Fruit fly (Drosophila melanogaster) whole organism, prepupa: ENCODE data around the gene CG34159.

Experiments
- CG10669 ChIP-seq: fragments of 200-800 bp; sonication (Bioruptor generic); optimal IDR thresholded peaks from 3 replicates; lab custom pipeline; 2018; ENCODE audit warnings: missing biosample characterization, mild to moderate bottlenecking, missing genetic modification characterization, moderate library complexity
- CG11294 ChIP-seq: fragments of 200-800 bp; sonication (Bioruptor generic); IDR thresholded peaks from 2 replicates; pipeline ENCODE4 v1.3.6; 2022; ENCODE audit warnings: missing biosample characterization, missing genetic modification characterization
- CG11762 ChIP-seq: fragments of 200-800 bp; sonication (Bioruptor generic); optimal IDR thresholded peaks from 3 replicates; lab custom pipeline; 2016; ENCODE audit warnings: missing biosample characterization, missing genetic modification characterization; ENCODE audit not compliant: insufficient read depth
- CG15336 ChIP-seq: fragments of 200-800 bp; sonication (Bioruptor generic); IDR thresholded peaks from 2 replicates; pipeline ENCODE4 v1.3.6; 2022; ENCODE audit warnings: missing biosample characterization, missing genetic modification characterization
- CG3032 ChIP-seq: fragments of 200-800 bp; optimal IDR thresholded peaks from 2 replicates; lab custom pipeline; 2019; ENCODE audit warnings: missing biosample characterization, mild to moderate bottlenecking, missing genetic modification characterization, moderate library complexity
- CG32006 ChIP-seq: fragments of 200-800 bp; sonication (Bioruptor generic); optimal IDR thresholded peaks from 3 replicates; lab custom pipeline; 2017; ENCODE audit warnings: missing biosample characterization, mild to moderate bottlenecking, missing genetic modification characterization
- CG34406 ChIP-seq: fragments of 200-800 bp; sonication (Bioruptor generic); optimal IDR thresholded peaks from 3 replicates; lab custom pipeline; 2016; ENCODE audit warnings: missing biosample characterization, missing genetic modification characterization
- CG3919 ChIP-seq: fragments of 200-800 bp; sonication (Bioruptor generic); optimal IDR thresholded peaks from 3 replicates; lab custom pipeline; 2016; ENCODE audit warnings: missing biosample characterization, missing genetic modification characterization
- CG6163 ChIP-seq: fragments of 200-800 bp; sonication (Bioruptor generic); IDR thresholded peaks from 3 replicates; pipeline ENCODE4 v1.3.6; 2022; ENCODE audit warnings: missing biosample characterization, missing genetic modification characterization
- CG6792 ChIP-seq: fragments of 200-800 bp; sonication (Bioruptor generic); optimal IDR thresholded peaks from 3 replicates; lab custom pipeline; 2016; ENCODE audit warnings: missing biosample characterization, missing genetic modification characterization
- CG6808 ChIP-seq: fragments of 200-800 bp; sonication (Bioruptor generic); optimal IDR thresholded peaks from 3 replicates; lab custom pipeline; 2017; ENCODE audit warnings: missing biosample characterization, missing genetic modification characterization, mild to moderate bottlenecking, moderate library complexity, missing genetic modification reagents
- CG6854 ChIP-seq: fragments of 200-800 bp; sonication (Bioruptor generic); optimal IDR thresholded peaks from 2 replicates; lab custom pipeline; 2017; ENCODE audit warnings: missing biosample characterization, mild to moderate bottlenecking, missing genetic modification characterization
- CG8119 ChIP-seq: fragments of 200-800 bp; sonication (Bioruptor generic); IDR thresholded peaks from 3 replicates; pipeline ENCODE4 v1.3.6; 2022; ENCODE audit warnings: missing biosample characterization, missing genetic modification characterization
- CG8632 ChIP-seq: fragments of 200-800 bp; sonication (Bioruptor generic); optimal IDR thresholded peaks from 3 replicates; lab custom pipeline; 2016; ENCODE audit warnings: missing biosample characterization, missing genetic modification characterization
- CG9139 ChIP-seq: fragments of 200-800 bp; sonication (Bioruptor generic); optimal IDR thresholded peaks from 3 replicates; lab custom pipeline; 2017; ENCODE audit warnings: missing biosample characterization, mild to moderate bottlenecking, missing genetic modification characterization
- Eip78C ChIP-seq: fragments of 200-800 bp; sonication (Bioruptor generic); peaks from one replicate; lab custom pipeline; 2016; ENCODE audit warnings: missing biosample characterization, missing genetic modification characterization
- Ets21C ChIP-seq: fragments of 200-800 bp; sonication (Bioruptor generic); optimal IDR thresholded peaks from 3 replicates; lab custom pipeline; 2016; ENCODE audit warnings: missing biosample characterization, missing genetic modification characterization
- Ets96B ChIP-seq: fragments of 200-800 bp; optimal IDR thresholded peaks from 2 replicates; lab custom pipeline; 2019; ENCODE audit warnings: missing biosample characterization, mild to moderate bottlenecking, missing genetic modification characterization, moderate library complexity
- Gug ChIP-seq: fragments of 200-800 bp; sonication (Bioruptor generic); IDR thresholded peaks from 2 replicates; pipeline ENCODE4 v1.3.6; 2022; ENCODE audit warnings: missing biosample characterization, missing genetic modification characterization
- Hr38 ChIP-seq: sonication (Bioruptor generic); optimal IDR thresholded peaks from 2 replicates; lab custom pipeline; 2016; ENCODE audit warnings: missing biosample characterization, missing genetic modification characterization
- Hr4 ChIP-seq: fragments of 200-800 bp; sonication (Bioruptor generic); optimal IDR thresholded peaks from 3 replicates; lab custom pipeline; 2016; ENCODE audit warnings: missing biosample characterization, missing genetic modification characterization
- Lpt ChIP-seq: fragments of 200-800 bp; sonication (Bioruptor generic); optimal IDR thresholded peaks from 3 replicates; lab custom pipeline; 2016; ENCODE audit warnings: missing biosample characterization, missing genetic modification characterization
- Met ChIP-seq: fragments of 200-800 bp; sonication (Bioruptor generic); optimal IDR thresholded peaks from 3 replicates; lab custom pipeline; 2016; ENCODE audit warnings: missing biosample characterization, missing genetic modification characterization
- OdsH ChIP-seq: fragments of 200-800 bp; sonication (Bioruptor generic); optimal IDR thresholded peaks from 3 replicates; lab custom pipeline; 2016; ENCODE audit warnings: missing biosample characterization, missing genetic modification characterization
- Smox ChIP-seq: fragments of 200-800 bp; sonication (Bioruptor generic); optimal IDR thresholded peaks from 3 replicates; lab custom pipeline; 2016; ENCODE audit warnings: missing biosample characterization, missing genetic modification characterization
- Sox14 ChIP-seq: fragments of 200-800 bp; sonication (Bioruptor generic); optimal IDR thresholded peaks from 3 replicates; lab custom pipeline; 2016; ENCODE audit warnings: missing biosample characterization, missing genetic modification characterization
- Sox15 ChIP-seq: fragments of 200-800 bp; sonication (Bioruptor generic); optimal IDR thresholded peaks from 3 replicates; lab custom pipeline; 2016; ENCODE audit warnings: missing biosample characterization, missing genetic modification characterization
- achi ChIP-seq: fragments of 200-800 bp; sonication (Bioruptor generic); optimal IDR thresholded peaks from 3 replicates; lab custom pipeline; 2016; ENCODE audit warnings: missing biosample characterization, missing genetic modification characterization
- acj6 ChIP-seq: fragments of 200-800 bp; sonication (Bioruptor generic); optimal IDR thresholded peaks from 3 replicates; lab custom pipeline; 2016; ENCODE audit warnings: missing biosample characterization, missing genetic modification characterization
- cyc ChIP-seq: fragments of 200-800 bp; sonication (Bioruptor generic); optimal IDR thresholded peaks from 3 replicates; lab custom pipeline; 2016; ENCODE audit warnings: missing biosample characterization, missing genetic modification characterization
- dac ChIP-seq: fragments of 200-800 bp; sonication (Bioruptor generic); optimal IDR thresholded peaks from 2 replicates; lab custom pipeline; 2017; ENCODE audit warnings: missing biosample characterization, mild to moderate bottlenecking, missing genetic modification characterization
- dsx ChIP-seq: fragments of 200-800 bp; optimal IDR thresholded peaks from 3 replicates; lab custom pipeline; 2019; ENCODE audit warnings: missing biosample characterization, mild to moderate bottlenecking, missing genetic modification characterization, moderate library complexity; ENCODE audit not compliant: poor library complexity, severe bottlenecking
- esn ChIP-seq: fragments of 200-800 bp; sonication (Bioruptor generic); optimal IDR thresholded peaks from 2 replicates; lab custom pipeline; 2016; ENCODE audit warnings: missing biosample characterization, mild to moderate bottlenecking, missing genetic modification characterization, moderate library complexity
- fkh ChIP-seq: fragments of 200-800 bp; sonication (Bioruptor generic); optimal IDR thresholded peaks from 3 replicates; lab custom pipeline; 2017; ENCODE audit warnings: missing biosample characterization, mild to moderate bottlenecking, missing genetic modification characterization, moderate library complexity
- lz ChIP-seq: fragments of 200-800 bp; sonication (Bioruptor generic); optimal IDR thresholded peaks from 3 replicates; lab custom pipeline; 2016; ENCODE audit warnings: missing biosample characterization, missing genetic modification characterization
- net ChIP-seq: fragments of 200-800 bp; sonication (Bioruptor generic); optimal IDR thresholded peaks from 3 replicates; lab custom pipeline; 2016; ENCODE audit warnings: missing biosample characterization, missing genetic modification characterization
- salr ChIP-seq, 2 experiments: fragments of 200-800 bp; sonication (Bioruptor generic); optimal IDR thresholded peaks; 3 replicates each; lab custom pipeline; 2016 to 2018; ENCODE audit warnings: missing biosample characterization in 2 of 2, missing genetic modification characterization in 2 of 2, mild to moderate bottlenecking in 1 of 2
- ss ChIP-seq, 2 experiments: fragments of 200-800 bp; sonication (Bioruptor generic); optimal IDR thresholded peaks; 2 replicates in 1 of 2; 3 replicates in 1 of 2; lab custom pipeline; 2017 to 2018; ENCODE audit warnings: mild to moderate bottlenecking in 2 of 2, missing biosample characterization in 2 of 2, missing genetic modification characterization in 2 of 2, moderate library complexity in 1 of 2
- svp ChIP-seq: fragments of 200-800 bp; sonication (Bioruptor generic); peaks from one replicate; lab custom pipeline; 2016; ENCODE audit warnings: missing biosample characterization, missing genetic modification characterization
- topi ChIP-seq: fragments of 200-800 bp; sonication (Bioruptor generic); optimal IDR thresholded peaks from 3 replicates; lab custom pipeline; 2016; ENCODE audit warnings: missing biosample characterization, missing genetic modification characterization

Gene CG34159

DNA sequence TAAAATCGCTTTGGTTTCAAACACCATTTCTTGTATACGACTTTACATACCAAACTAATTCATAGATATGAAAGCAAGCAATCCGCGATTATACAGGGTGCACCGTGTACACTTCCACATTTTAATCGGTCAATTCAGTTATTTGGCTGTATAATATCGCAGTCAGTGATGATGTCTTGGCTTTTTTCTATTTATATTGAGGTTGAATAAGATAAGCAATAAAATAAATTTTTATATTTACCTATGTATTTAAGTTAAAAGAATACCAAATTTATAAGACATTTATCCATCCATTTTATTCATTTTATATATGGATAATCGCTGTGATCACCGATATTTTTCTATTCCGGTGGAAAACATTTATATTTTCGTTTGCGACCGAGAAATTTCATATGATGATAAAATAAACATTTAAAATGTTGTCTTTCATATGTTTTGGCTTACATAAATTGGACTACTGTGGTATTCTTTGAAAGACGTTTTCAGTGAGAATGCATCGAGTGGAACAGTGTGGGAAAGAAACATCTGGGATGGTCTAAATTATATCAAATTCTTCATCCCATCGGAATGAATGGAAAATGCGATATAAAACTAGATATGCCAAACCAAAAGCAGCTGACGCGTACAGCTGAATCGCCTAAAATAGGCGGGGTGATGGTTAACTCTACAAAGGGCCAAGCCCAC lies 22.7 kb upstream of the CG34159 start, which contains the start of gene CG5708:
TSS of gene CG5708 (minus strand) at position 85 of the 684 bp plus-strand sequence.
- TF ChIP-seq CG6854 (GFP tag; lab: Kevin White, UChicago) (no peak), dsx (GFP tag; lab: Kevin White, UChicago) (peak; percentile 35), Eip78C (GFP tag; lab: Kevin White, UChicago) (peak; percentile 63), lz (GFP tag; lab: Kevin White, UChicago) (peak; percentile 13), CG11762 (GFP tag; lab: Kevin White, UChicago) (no peak), Sox15 (GFP tag; lab: Kevin White, UChicago) (no peak), CG32006 (GFP tag; lab: Kevin White, UChicago) (no peak), fkh (peak; percentile 36), CG6808 (GFP tag; lab: Kevin White, UChicago) (no peak), achi (peak; percentile 35), ss (GFP tag; optimal IDR thresholded peaks at IDR 0.05; lab: Kevin White, UChicago) (peak in 1 of 2 experiments; percentile 20), Sox14 (peak; percentile 9), cyc (GFP tag; lab: Kevin White, UChicago) (peak; percentile 18), esn (GFP tag; lab: Kevin White, UChicago) (peak; percentile 32), topi (GFP tag; lab: Kevin White, UChicago) (peak; percentile 2), Met (GFP tag; lab: Kevin White, UChicago) (peak; percentile 37), CG3919 (GFP tag; lab: Kevin White, UChicago) (no peak), Ets96B (tag; lab: Kevin White, UChicago) (no peak), CG3032 (tag; lab: Kevin White, UChicago) (peak; percentile 31)
- TF ChIP-seq, all 60 proteins: peak for 12

DNA sequence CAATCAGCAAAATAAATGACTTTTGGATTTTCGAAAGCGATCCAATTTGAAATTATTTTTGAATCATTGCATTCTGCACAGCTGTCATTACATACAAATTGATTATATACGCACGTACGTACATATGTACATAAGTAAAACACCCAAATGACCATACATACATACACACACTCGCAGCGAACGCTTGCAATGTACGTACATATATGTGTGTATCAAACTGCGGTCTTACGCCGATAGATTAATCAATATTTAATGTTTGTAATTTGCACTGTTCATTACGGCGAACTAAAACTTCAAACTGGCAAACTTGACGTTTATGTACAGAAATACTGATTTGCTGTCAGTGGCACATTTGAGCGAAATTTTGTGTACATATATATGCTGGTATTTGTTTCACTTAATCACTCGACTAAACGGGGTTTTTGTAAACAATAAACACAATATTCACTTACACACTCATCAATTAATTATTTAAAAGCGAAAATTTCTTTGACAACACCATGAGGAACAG lies 22.2 kb upstream of the CG34159 start:
- TF ChIP-seq CG8632 (GFP tag; lab: Kevin White, UChicago) (no peak), net (no peak), Gug (GFP tag; lab: Robert Waterston, UW) (no peak), Hr4 (no peak), cyc (GFP tag; lab: Kevin White, UChicago) (no peak), CG8119 (GFP tag; lab: Robert Waterston, UW) (no peak), CG11294 (GFP tag; lab: Robert Waterston, UW) (no peak), CG32006 (GFP tag; lab: Kevin White, UChicago) (no peak), CG6163 (GFP tag; lab: Robert Waterston, UW) (no peak), Ets21C (no peak)

DNA sequence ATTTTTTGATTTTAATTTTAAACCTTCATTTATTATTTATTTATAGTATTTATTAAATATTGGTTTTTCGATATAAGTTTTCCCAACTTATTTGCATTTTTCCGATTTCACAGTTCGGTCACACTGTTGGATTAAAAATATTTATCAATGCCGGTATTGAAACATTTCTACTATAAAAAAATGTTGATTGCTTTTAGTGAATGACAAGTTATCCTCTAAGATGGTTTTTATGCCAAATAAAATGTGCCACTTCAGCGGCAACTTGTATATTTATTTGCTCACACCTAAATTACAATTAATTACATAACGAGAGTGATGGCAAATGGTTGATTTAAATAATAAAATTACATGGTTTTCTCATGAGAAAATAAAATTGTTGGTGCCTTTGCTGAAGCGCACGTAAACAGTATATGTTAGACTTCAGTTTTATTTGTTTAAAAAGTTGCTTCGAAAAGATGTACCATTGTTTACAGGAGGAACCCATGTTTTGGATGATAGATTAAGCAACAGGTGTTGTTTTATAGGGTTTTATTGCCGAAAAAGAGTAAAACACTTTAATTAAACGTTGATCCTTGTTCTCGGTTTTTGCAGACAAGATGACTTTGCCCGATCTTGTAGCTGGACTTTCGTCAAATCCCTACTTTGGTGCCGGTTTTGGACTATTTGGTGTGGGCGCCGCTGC lies 18.6 kb upstream of the CG34159 start, which contains the start of gene Bcs1:
TSS of gene Bcs1 (plus strand) at position 108 of the 682 bp plus-strand sequence.
- no peak for TF ChIP-seq CG8119 (GFP tag; lab: Robert Waterston, UW)
- peak; percentile 41 for TF ChIP-seq fkh
- TF ChIP-seq, all 60 proteins: peak for 1

DNA sequence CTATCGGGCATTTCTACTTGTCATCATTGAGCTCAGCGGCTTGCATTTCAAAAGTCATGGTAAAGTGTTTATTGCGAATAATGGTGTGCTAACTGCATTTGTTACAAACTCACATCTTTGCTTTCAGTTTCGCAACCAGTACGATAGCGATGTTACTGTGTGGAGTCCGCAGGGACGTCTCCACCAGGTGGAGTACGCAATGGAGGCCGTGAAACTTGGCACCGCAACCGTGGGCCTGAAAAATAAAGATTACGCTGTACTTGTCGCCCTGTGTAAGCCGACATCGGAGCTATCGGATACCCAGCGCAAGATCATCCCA lies 17.2 kb upstream of the CG34159 start:
- TF ChIP-seq svp (GFP tag; lab: Kevin White, UChicago), result no peak
- TF ChIP-seq salr (GFP tag; optimal IDR thresholded peaks at IDR 0.05; lab: Kevin White, UChicago), result no peak
- TF ChIP-seq Eip78C (GFP tag; lab: Kevin White, UChicago), result no peak
- no peak for TF ChIP-seq Hr38
- no peak for TF ChIP-seq CG15336 (GFP tag; lab: Robert Waterston, UW)
- no peak for TF ChIP-seq Sox14
- no peak for TF ChIP-seq CG9139
- no peak for TF ChIP-seq Ets96B (tag; lab: Kevin White, UChicago)
- TF ChIP-seq cyc (GFP tag; lab: Kevin White, UChicago), result no peak
- no peak for TF ChIP-seq Smox
- TF ChIP-seq Lpt (GFP tag; lab: Kevin White, UChicago), result no peak
- TF ChIP-seq CG34406 (GFP tag; lab: Kevin White, UChicago), result no peak
- TF ChIP-seq CG6792 (GFP tag; lab: Kevin White, UChicago), result no peak
- no peak for TF ChIP-seq OdsH (GFP tag; lab: Kevin White, UChicago)
- no peak for TF ChIP-seq acj6 (GFP tag; lab: Kevin White, UChicago)
- TF ChIP-seq CG10669, result no peak
- TF ChIP-seq dac, result no peak
